Fruit fly (Drosophila melanogaster) whole organism, prepupa: ENCODE measurements around the gene CG33272.

Experiments
- Blimp-1 ChIP-seq: fragments of 200-800 bp; sonication (Bioruptor generic); optimal IDR thresholded peaks from 3 replicates; lab custom pipeline; 2017; ENCODE audit warnings: missing biosample characterization, missing genetic modification characterization, mild to moderate bottlenecking, moderate library complexity, missing genetic modification reagents
- CG10669 ChIP-seq: fragments of 200-800 bp; sonication (Bioruptor generic); optimal IDR thresholded peaks from 3 replicates; lab custom pipeline; 2018; ENCODE audit warnings: missing biosample characterization, mild to moderate bottlenecking, missing genetic modification characterization, moderate library complexity
- CG11294 ChIP-seq: fragments of 200-800 bp; sonication (Bioruptor generic); IDR thresholded peaks from 2 replicates; pipeline ENCODE4 v1.3.6; 2022; ENCODE audit warnings: missing biosample characterization, missing genetic modification characterization
- CG11762 ChIP-seq: fragments of 200-800 bp; sonication (Bioruptor generic); optimal IDR thresholded peaks from 3 replicates; lab custom pipeline; 2016; ENCODE audit warnings: missing biosample characterization, missing genetic modification characterization; ENCODE audit not compliant: insufficient read depth
- CG16779 ChIP-seq: fragments of 200-800 bp; sonication (Bioruptor generic); optimal IDR thresholded peaks from 3 replicates; lab custom pipeline; 2017; ENCODE audit warnings: missing biosample characterization, mild to moderate bottlenecking, missing genetic modification characterization
- CG3032 ChIP-seq: fragments of 200-800 bp; optimal IDR thresholded peaks from 2 replicates; lab custom pipeline; 2019; ENCODE audit warnings: missing biosample characterization, mild to moderate bottlenecking, missing genetic modification characterization, moderate library complexity
- CG31627 ChIP-seq: fragments of 200-800 bp; sonication (Bioruptor generic); optimal IDR thresholded peaks from 3 replicates; lab custom pipeline; 2016; ENCODE audit warnings: missing biosample characterization, missing genetic modification characterization
- CG32006 ChIP-seq: fragments of 200-800 bp; sonication (Bioruptor generic); optimal IDR thresholded peaks from 3 replicates; lab custom pipeline; 2017; ENCODE audit warnings: missing biosample characterization, mild to moderate bottlenecking, missing genetic modification characterization
- CG34406 ChIP-seq: fragments of 200-800 bp; sonication (Bioruptor generic); optimal IDR thresholded peaks from 3 replicates; lab custom pipeline; 2016; ENCODE audit warnings: missing biosample characterization, missing genetic modification characterization
- CG3919 ChIP-seq: fragments of 200-800 bp; sonication (Bioruptor generic); optimal IDR thresholded peaks from 3 replicates; lab custom pipeline; 2016; ENCODE audit warnings: missing biosample characterization, missing genetic modification characterization
- CG6163 ChIP-seq: fragments of 200-800 bp; sonication (Bioruptor generic); IDR thresholded peaks from 3 replicates; pipeline ENCODE4 v1.3.6; 2022; ENCODE audit warnings: missing biosample characterization, missing genetic modification characterization
- CG6276 ChIP-seq: fragments of 200-800 bp; sonication (Bioruptor generic); optimal IDR thresholded peaks from 2 replicates; lab custom pipeline; 2017; ENCODE audit warnings: missing biosample characterization, mild to moderate bottlenecking, missing genetic modification characterization
- CG6792 ChIP-seq: fragments of 200-800 bp; sonication (Bioruptor generic); optimal IDR thresholded peaks from 3 replicates; lab custom pipeline; 2016; ENCODE audit warnings: missing biosample characterization, missing genetic modification characterization
- CG6808 ChIP-seq: fragments of 200-800 bp; sonication (Bioruptor generic); optimal IDR thresholded peaks from 3 replicates; lab custom pipeline; 2017; ENCODE audit warnings: missing biosample characterization, missing genetic modification characterization, mild to moderate bottlenecking, moderate library complexity, missing genetic modification reagents
- CG8319 ChIP-seq: fragments of 200-800 bp; sonication (Bioruptor generic); optimal IDR thresholded peaks from 3 replicates; lab custom pipeline; 2016; ENCODE audit warnings: missing biosample characterization, missing genetic modification characterization
- Eip78C ChIP-seq: fragments of 200-800 bp; sonication (Bioruptor generic); peaks from one replicate; lab custom pipeline; 2016; ENCODE audit warnings: missing biosample characterization, missing genetic modification characterization
- Ets21C ChIP-seq: fragments of 200-800 bp; sonication (Bioruptor generic); optimal IDR thresholded peaks from 3 replicates; lab custom pipeline; 2016; ENCODE audit warnings: missing biosample characterization, missing genetic modification characterization
- Hr38 ChIP-seq: sonication (Bioruptor generic); optimal IDR thresholded peaks from 2 replicates; lab custom pipeline; 2016; ENCODE audit warnings: missing biosample characterization, missing genetic modification characterization
- Hr4 ChIP-seq: fragments of 200-800 bp; sonication (Bioruptor generic); optimal IDR thresholded peaks from 3 replicates; lab custom pipeline; 2016; ENCODE audit warnings: missing biosample characterization, missing genetic modification characterization
- Met ChIP-seq: fragments of 200-800 bp; sonication (Bioruptor generic); optimal IDR thresholded peaks from 3 replicates; lab custom pipeline; 2016; ENCODE audit warnings: missing biosample characterization, missing genetic modification characterization
- OdsH ChIP-seq: fragments of 200-800 bp; sonication (Bioruptor generic); optimal IDR thresholded peaks from 3 replicates; lab custom pipeline; 2016; ENCODE audit warnings: missing biosample characterization, missing genetic modification characterization
- Smox ChIP-seq: fragments of 200-800 bp; sonication (Bioruptor generic); optimal IDR thresholded peaks from 3 replicates; lab custom pipeline; 2016; ENCODE audit warnings: missing biosample characterization, missing genetic modification characterization
- Sox102F ChIP-seq: fragments of 200-800 bp; sonication (Bioruptor generic); optimal IDR thresholded peaks from 2 replicates; lab custom pipeline; 2016; ENCODE audit warnings: missing biosample characterization, mild to moderate bottlenecking, missing genetic modification characterization
- Sox15 ChIP-seq: fragments of 200-800 bp; sonication (Bioruptor generic); optimal IDR thresholded peaks from 3 replicates; lab custom pipeline; 2016; ENCODE audit warnings: missing biosample characterization, missing genetic modification characterization
- achi ChIP-seq: fragments of 200-800 bp; sonication (Bioruptor generic); optimal IDR thresholded peaks from 3 replicates; lab custom pipeline; 2016; ENCODE audit warnings: missing biosample characterization, missing genetic modification characterization
- dac ChIP-seq: fragments of 200-800 bp; sonication (Bioruptor generic); optimal IDR thresholded peaks from 2 replicates; lab custom pipeline; 2017; ENCODE audit warnings: missing biosample characterization, mild to moderate bottlenecking, missing genetic modification characterization
- fd59A ChIP-seq: fragments of 200-800 bp; sonication (Bioruptor generic); optimal IDR thresholded peaks from 2 replicates; lab custom pipeline; 2017; ENCODE audit warnings: missing biosample characterization, mild to moderate bottlenecking, missing genetic modification characterization, missing genetic modification reagents
- fd85E ChIP-seq: fragments of 200-800 bp; sonication (Bioruptor generic); optimal IDR thresholded peaks from 3 replicates; lab custom pipeline; 2016; ENCODE audit warnings: missing biosample characterization, missing genetic modification characterization
- fkh ChIP-seq: fragments of 200-800 bp; sonication (Bioruptor generic); optimal IDR thresholded peaks from 3 replicates; lab custom pipeline; 2017; ENCODE audit warnings: missing biosample characterization, mild to moderate bottlenecking, missing genetic modification characterization, moderate library complexity
- net ChIP-seq: fragments of 200-800 bp; sonication (Bioruptor generic); optimal IDR thresholded peaks from 3 replicates; lab custom pipeline; 2016; ENCODE audit warnings: missing biosample characterization, missing genetic modification characterization
- ss ChIP-seq, 2 experiments: fragments of 200-800 bp; sonication (Bioruptor generic); optimal IDR thresholded peaks; 2 replicates in 1 of 2; 3 replicates in 1 of 2; lab custom pipeline; 2017 to 2018; ENCODE audit warnings: mild to moderate bottlenecking in 2 of 2, missing biosample characterization in 2 of 2, missing genetic modification characterization in 2 of 2, moderate library complexity in 1 of 2
- svp ChIP-seq: fragments of 200-800 bp; sonication (Bioruptor generic); peaks from one replicate; lab custom pipeline; 2016; ENCODE audit warnings: missing biosample characterization, missing genetic modification characterization
- vri ChIP-seq: fragments of 200-800 bp; sonication (Bioruptor generic); optimal IDR thresholded peaks from 3 replicates; lab custom pipeline; 2016; ENCODE audit warnings: missing biosample characterization, mild to moderate bottlenecking, missing genetic modification characterization

Gene CG33272

DNA sequence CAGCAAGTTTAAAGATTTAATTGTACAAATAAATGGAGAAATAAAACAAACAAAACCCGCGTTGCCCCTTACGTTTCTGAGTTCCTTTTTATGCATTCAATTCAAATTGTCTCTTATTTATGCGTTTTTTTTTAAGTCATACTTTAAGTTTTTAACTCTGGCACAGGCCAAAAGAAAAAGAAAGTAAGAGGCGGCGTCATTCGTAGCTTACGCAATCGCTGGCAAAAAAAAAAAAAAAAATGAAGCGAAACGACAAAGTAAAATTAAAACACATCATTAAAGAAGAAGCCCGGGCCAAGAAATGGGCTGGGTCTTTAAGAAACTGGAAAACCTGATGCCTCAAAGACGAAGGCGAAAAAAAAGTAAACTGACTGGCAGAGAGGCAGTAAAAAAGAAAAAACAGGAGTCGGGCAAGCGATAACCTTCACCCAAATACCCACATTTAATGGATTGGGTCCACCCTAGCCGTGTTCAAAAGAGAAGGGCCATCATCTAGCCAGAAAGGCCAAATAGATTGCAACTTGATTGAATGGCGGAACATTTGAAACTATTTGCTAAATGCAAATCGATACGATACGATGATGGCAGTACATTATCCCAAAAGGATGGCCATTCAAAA is 33.4 kb upstream of the CG33272 start:
- TF ChIP-seq Sox15 (no peak), Eip78C (GFP tag; lab: Kevin White, UChicago) (peak; percentile 52), CG34406 (GFP tag; lab: Kevin White, UChicago) (no peak), CG3919 (GFP tag; lab: Kevin White, UChicago) (no peak), net (GFP tag; lab: Kevin White, UChicago) (no peak), CG6276 (GFP tag; lab: Kevin White, UChicago) (no peak), dac (no peak), fd85E (GFP tag; lab: Kevin White, UChicago) (no peak), CG10669 (GFP tag; lab: Kevin White, UChicago) (no peak), CG8319 (no peak), ss (GFP tag; optimal IDR thresholded peaks at IDR 0.05; lab: Kevin White, UChicago) (no peak), fkh (GFP tag; lab: Kevin White, UChicago) (no peak), CG11762 (no peak), Met (GFP tag; lab: Kevin White, UChicago) (no peak), Ets21C (GFP tag; lab: Kevin White, UChicago) (no peak), CG6163 (peak; percentile 10; the same call in 1 of the 3 replicates), CG31627 (no peak), achi (peak; percentile 22), CG6792 (no peak), svp (GFP tag; lab: Kevin White, UChicago) (peak; percentile 58), Sox102F (peak; percentile 19), vri (GFP tag; lab: Kevin White, UChicago) (peak; percentile 43), Smox (no peak), CG6808 (GFP tag; lab: Kevin White, UChicago) (peak; percentile 12), CG11294 (no peak), Blimp-1 (GFP tag; lab: Kevin White, UChicago) (peak; percentile 68), Hr38 (GFP tag; lab: Kevin White, UChicago) (no peak)

dm6 chr3L:11542948-11543347 is 32.6 kb upstream of the CG33272 start:
- TF ChIP-seq Blimp-1 (GFP tag; lab: Kevin White, UChicago), result no peak
- no peak for TF ChIP-seq OdsH (GFP tag; lab: Kevin White, UChicago)
- TF ChIP-seq CG3032, result no peak
- peak; percentile 14 for TF ChIP-seq CG32006
- peak; percentile 14 for TF ChIP-seq Hr4 (GFP tag; lab: Kevin White, UChicago)
- TF ChIP-seq Eip78C (GFP tag; lab: Kevin White, UChicago), result peak; percentile 10

DNA sequence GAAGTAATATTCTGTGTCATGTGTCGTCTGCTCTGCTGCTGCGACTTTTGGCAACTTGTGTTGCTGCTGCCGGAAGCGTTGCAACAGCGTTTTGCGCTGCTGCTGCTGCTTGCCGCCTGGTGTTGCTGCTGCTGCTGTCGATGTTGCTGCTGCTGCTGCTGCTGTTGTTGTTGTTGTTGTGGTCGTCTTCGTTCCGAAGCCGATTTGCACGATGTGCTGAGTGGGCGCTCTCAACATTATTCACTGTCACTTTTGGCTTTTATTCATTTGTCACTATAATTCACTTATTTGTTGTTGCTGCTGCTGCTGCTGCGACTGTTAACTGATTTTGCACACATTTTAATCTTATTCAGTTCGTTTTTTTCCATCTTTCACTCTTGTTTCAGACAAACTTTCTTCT is 32.0 kb upstream of the CG33272 start:
- TF ChIP-seq Blimp-1 (GFP tag; lab: Kevin White, UChicago), result no peak
- TF ChIP-seq CG3919 (GFP tag; lab: Kevin White, UChicago), result peak; percentile 13
- TF ChIP-seq fd59A (GFP tag; lab: Kevin White, UChicago), result no peak
- TF ChIP-seq, all 60 proteins: peak for 1

dm6 chr3L:11540330-11540702 is 29.9 kb upstream of the CG33272 start:
- TF ChIP-seq fkh (GFP tag; lab: Kevin White, UChicago) (peak; percentile 89), CG16779 (tag; lab: Kevin White, UChicago) (no peak)
- TF ChIP-seq, all 60 proteins: peak for 1
